Fruit fly (Drosophila melanogaster) whole organism, embryonic: Measurements from ENCODE around the gene CG12075.
A peak's percentile ranks its signal among the peaks of the same experiment; 100 is the strongest.

Experiments used
- Adf1 ChIP-seq: fragments of 200-800 bp; sonication (Bioruptor generic); IDR thresholded peaks from 2 replicates; pipeline ENCODE4 v1.3.6; 2022; ENCODE audit warnings: missing biosample characterization, missing genetic modification characterization
- BEAF-32 ChIP-seq: fragments of 200-800 bp; sonication (Bioruptor generic); optimal IDR thresholded peaks from 3 replicates; lab custom pipeline; 2017; ENCODE audit warnings: missing biosample characterization, missing genetic modification characterization, mild to moderate bottlenecking, moderate library complexity, missing genetic modification reagents
- Blimp-1 ChIP-seq: fragments of 200-800 bp; sonication (Bioruptor generic); optimal IDR thresholded peaks from 3 replicates; lab custom pipeline; 2018; ENCODE audit warnings: missing biosample characterization, missing genetic modification characterization, mild to moderate bottlenecking, moderate library complexity, missing genetic modification reagents
- Bteb2 ChIP-seq: fragments of 200-800 bp; sonication (Bioruptor generic); optimal IDR thresholded peaks from 2 replicates; lab custom pipeline; 2016; ENCODE audit warnings: missing biosample characterization, missing genetic modification characterization
- CG10543 ChIP-seq: fragments of 200-800 bp; sonication (Bioruptor generic); optimal IDR thresholded peaks from 3 replicates; lab custom pipeline; 2017; ENCODE audit warnings: missing biosample characterization, mild to moderate bottlenecking, missing genetic modification characterization, moderate library complexity
- CG11504 ChIP-seq: fragments of 200-800 bp; sonication (Bioruptor generic); optimal IDR thresholded peaks from 3 replicates; lab custom pipeline; 2019; ENCODE audit warnings: missing biosample characterization, mild to moderate bottlenecking, missing genetic modification characterization, moderate library complexity
- CG11695 ChIP-seq: fragments of 200-800 bp; sonication (Bioruptor generic); IDR thresholded peaks from 3 replicates; pipeline ENCODE4 v1.3.6; 2022; ENCODE audit warnings: missing biosample characterization, missing genetic modification characterization
- CG12104 ChIP-seq: fragments of 200-800 bp; sonication (Bioruptor generic); optimal IDR thresholded peaks from 3 replicates; lab custom pipeline; 2016; ENCODE audit warnings: missing biosample characterization, missing genetic modification characterization
- CG13894 ChIP-seq: fragments of 200-800 bp; sonication (Bioruptor generic); optimal IDR thresholded peaks from 3 replicates; lab custom pipeline; 2018; ENCODE audit warnings: missing biosample characterization, mild to moderate bottlenecking, missing genetic modification characterization, moderate library complexity
- CG15073 ChIP-seq: fragments of 200-800 bp; sonication (Bioruptor generic); optimal IDR thresholded peaks from 2 replicates; lab custom pipeline; 2016; ENCODE audit warnings: missing biosample characterization, missing genetic modification characterization
- CG16813 ChIP-seq: fragments of 200-800 bp; sonication (Bioruptor generic); IDR thresholded peaks from 3 replicates; pipeline ENCODE4 v1.3.6; 2022; ENCODE audit warnings: missing biosample characterization, missing genetic modification characterization; ENCODE audit not compliant: partially characterized antibody
- CG17361 ChIP-seq: fragments of 200-800 bp; sonication (Bioruptor generic); IDR thresholded peaks from 3 replicates; pipeline ENCODE4 v1.3.6; 2022; ENCODE audit warnings: missing biosample characterization, missing genetic modification characterization
- CG1832 ChIP-seq: fragments of 200-800 bp; sonication (Bioruptor generic); optimal IDR thresholded peaks from 2 replicates; lab custom pipeline; 2017; ENCODE audit warnings: missing biosample characterization, mild to moderate bottlenecking, missing genetic modification characterization, inconsistent platforms
- CG18476 ChIP-seq: fragments of 200-800 bp; sonication (Bioruptor generic); optimal IDR thresholded peaks from 2 replicates; lab custom pipeline; 2016; ENCODE audit warnings: missing biosample characterization, mild to moderate bottlenecking, missing genetic modification characterization
- CG30403 ChIP-seq: fragments of 200-800 bp; sonication (Bioruptor generic); optimal IDR thresholded peaks from 3 replicates; lab custom pipeline; 2016; ENCODE audit warnings: missing biosample characterization, missing genetic modification characterization
- CG31224 ChIP-seq: fragments of 200-800 bp; sonication (Bioruptor generic); IDR thresholded peaks from 2 replicates; pipeline ENCODE4 v1.3.6; 2022; ENCODE audit warnings: missing biosample characterization, missing genetic modification characterization
- CG31388 ChIP-seq: fragments of 200-800 bp; sonication (Bioruptor generic); optimal IDR thresholded peaks from 2 replicates; lab custom pipeline; 2016; ENCODE audit warnings: missing biosample characterization, missing genetic modification characterization
- CG32767 ChIP-seq: fragments of 200-800 bp; sonication (Bioruptor generic); IDR thresholded peaks from 2 replicates; pipeline ENCODE4 v1.3.6; 2022; ENCODE audit warnings: missing biosample characterization, missing genetic modification characterization
- CG32772 ChIP-seq: fragments of 200-800 bp; sonication (Bioruptor generic); IDR thresholded peaks from 2 replicates; pipeline ENCODE4 v1.3.6; 2022; ENCODE audit warnings: missing biosample characterization, missing genetic modification characterization
- CG4282 ChIP-seq: fragments of 200-800 bp; sonication (Bioruptor generic); optimal IDR thresholded peaks from 2 replicates; lab custom pipeline; 2016; ENCODE audit warnings: missing biosample characterization, missing genetic modification characterization
- CG43689 ChIP-seq: fragments of 200-800 bp; sonication (Bioruptor generic); IDR thresholded peaks from 2 replicates; pipeline ENCODE4 v1.3.6; 2022; ENCODE audit warnings: missing biosample characterization, missing genetic modification characterization
- CG4820 ChIP-seq: fragments of 200-800 bp; sonication (Bioruptor generic); optimal IDR thresholded peaks from 3 replicates; lab custom pipeline; 2016; ENCODE audit warnings: missing biosample characterization, missing genetic modification characterization
- CG6765 ChIP-seq: fragments of 200-800 bp; sonication (Bioruptor generic); optimal IDR thresholded peaks from 3 replicates; lab custom pipeline; 2017; ENCODE audit warnings: missing biosample characterization, mild to moderate bottlenecking, missing genetic modification characterization
- CG9727 ChIP-seq: fragments of 200-800 bp; sonication (Bioruptor generic); optimal IDR thresholded peaks from 3 replicates; lab custom pipeline; 2017; ENCODE audit warnings: missing biosample characterization, mild to moderate bottlenecking, missing genetic modification characterization
- Chrac-16 ChIP-seq: fragments of 200-800 bp; sonication (Bioruptor generic); optimal IDR thresholded peaks from 3 replicates; lab custom pipeline; 2016; ENCODE audit warnings: missing biosample characterization, missing genetic modification characterization
- CoRest ChIP-seq: fragments of 200-800 bp; sonication (Bioruptor generic); optimal IDR thresholded peaks from 3 replicates; lab custom pipeline; 2018; ENCODE audit warnings: missing biosample characterization, mild to moderate bottlenecking, missing genetic modification characterization, moderate library complexity
- D ChIP-seq, 2 experiments: fragments of 200-800 bp in 1 of 2; fragments of >200 bp in 1 of 2; sonication (Bioruptor generic) in 1 of 2; optimal IDR thresholded peaks; 2 replicates in 1 of 2; 3 replicates in 1 of 2; lab custom pipeline; 2017; ENCODE audit warnings: mild to moderate bottlenecking in 1 of 2, missing biosample characterization in 1 of 2, missing genetic modification characterization in 1 of 2, missing genetic modification reagents in 1 of 2
- Dref ChIP-seq: fragments of 200-800 bp; sonication (Bioruptor generic); IDR thresholded peaks from 2 replicates; pipeline ENCODE4 v1.3.6; 2022; ENCODE audit warnings: missing biosample characterization, missing genetic modification characterization
- Ets97D ChIP-seq: fragments of 200-800 bp; sonication (Bioruptor generic); optimal IDR thresholded peaks from 3 replicates; lab custom pipeline; 2016; ENCODE audit warnings: missing biosample characterization, missing genetic modification characterization
- Hmr ChIP-seq: fragments of 200-800 bp; sonication (Bioruptor generic); optimal IDR thresholded peaks from 3 replicates; lab custom pipeline; 2017; ENCODE audit warnings: mild to moderate bottlenecking, missing biosample characterization, missing genetic modification reagents, missing genetic modification characterization
- Hr78 ChIP-seq, 2 experiments: fragments of 200-800 bp in 1 of 2; fragments of >200 bp in 1 of 2; sonication (Bioruptor generic) in 1 of 2; optimal IDR thresholded peaks; 2 replicates each; lab custom pipeline; 2017 to 2019; ENCODE audit warnings: missing biosample characterization in 2 of 2, missing genetic modification characterization in 2 of 2, mild to moderate bottlenecking in 1 of 2, moderate library complexity in 1 of 2
- NFAT ChIP-seq: fragments of 200-800 bp; sonication (Bioruptor generic); IDR thresholded peaks from 2 replicates; pipeline ENCODE4 v1.3.6; 2022; ENCODE audit warnings: missing biosample characterization, missing genetic modification characterization
- Scr ChIP-seq: fragments of 200-800 bp; sonication (Bioruptor generic); IDR thresholded peaks from 2 replicates; pipeline ENCODE4 v1.3.6; 2022; ENCODE audit warnings: missing biosample characterization, missing genetic modification characterization; ENCODE audit not compliant: partially characterized antibody
- Xbp1 ChIP-seq: fragments of 200-800 bp; sonication (Bioruptor generic); optimal IDR thresholded peaks from 3 replicates; lab custom pipeline; 2016; ENCODE audit warnings: missing biosample characterization, mild to moderate bottlenecking, missing genetic modification characterization
- al ChIP-seq: fragments of 200-800 bp; sonication (Bioruptor generic); IDR thresholded peaks from 2 replicates; pipeline ENCODE4 v1.3.6; 2022; ENCODE audit warnings: missing biosample characterization, missing genetic modification characterization
- ap ChIP-seq: fragments of 200-800 bp; sonication (Bioruptor generic); IDR thresholded peaks from 2 replicates; pipeline ENCODE4 v1.3.6; 2022; ENCODE audit warnings: missing biosample characterization, missing genetic modification characterization
- btn ChIP-seq: fragments of 200-800 bp; sonication (Bioruptor generic); optimal IDR thresholded peaks from 2 replicates; lab custom pipeline; 2016; ENCODE audit warnings: missing biosample characterization, missing genetic modification characterization
- cas ChIP-seq: fragments of 200-800 bp; sonication (Bioruptor generic); IDR thresholded peaks from 2 replicates; pipeline ENCODE4 v1.3.6; 2022; ENCODE audit warnings: missing biosample characterization, missing genetic modification characterization
- dmrt99B ChIP-seq: fragments of 200-800 bp; sonication (Bioruptor generic); optimal IDR thresholded peaks from 2 replicates; lab custom pipeline; 2018; ENCODE audit warnings: missing biosample characterization, mild to moderate bottlenecking, missing genetic modification characterization, moderate library complexity
- gem ChIP-seq: fragments of 200-800 bp; sonication (Bioruptor generic); optimal IDR thresholded peaks from 2 replicates; lab custom pipeline; 2019; ENCODE audit warnings: missing biosample characterization, mild to moderate bottlenecking, missing genetic modification characterization, moderate library complexity
- grn ChIP-seq: fragments of 200-800 bp; sonication (Bioruptor generic); optimal IDR thresholded peaks from 3 replicates; lab custom pipeline; 2017; ENCODE audit warnings: missing biosample characterization, missing genetic modification characterization
- gsb ChIP-seq: fragments of 200-800 bp; sonication (Bioruptor generic); IDR thresholded peaks from 2 replicates; pipeline ENCODE4 v1.3.6; 2022; ENCODE audit warnings: missing biosample characterization, missing genetic modification characterization
- kay ChIP-seq: fragments of 200-800 bp; sonication (Bioruptor generic); optimal IDR thresholded peaks from 2 replicates; lab custom pipeline; 2016; ENCODE audit warnings: missing biosample characterization, missing genetic modification characterization
- nerfin-2 ChIP-seq: fragments of 200-800 bp; sonication (Bioruptor generic); IDR thresholded peaks from 2 replicates; pipeline ENCODE4 v1.3.6; 2022; ENCODE audit warnings: missing biosample characterization, missing genetic modification characterization; ENCODE audit not compliant: partially characterized antibody
- nom ChIP-seq: fragments of 200-800 bp; sonication (Bioruptor generic); optimal IDR thresholded peaks from 2 replicates; lab custom pipeline; 2017; ENCODE audit warnings: missing biosample characterization, missing genetic modification characterization, mild to moderate bottlenecking, moderate library complexity, missing genetic modification reagents
- slp2 ChIP-seq: fragments of 200-800 bp; sonication (Bioruptor generic); optimal IDR thresholded peaks from 2 replicates; lab custom pipeline; 2016; ENCODE audit warnings: missing biosample characterization, missing genetic modification characterization
- tap ChIP-seq: fragments of 200-800 bp; optimal IDR thresholded peaks from 3 replicates; lab custom pipeline; 2019; ENCODE audit warnings: missing biosample characterization, mild to moderate bottlenecking, missing genetic modification characterization, moderate library complexity
- tgo ChIP-seq: fragments of 200-800 bp; sonication (Bioruptor generic); IDR thresholded peaks from 3 replicates; pipeline ENCODE4 v1.3.6; 2022; ENCODE audit warnings: missing biosample characterization, missing genetic modification characterization

CG12075 gene

DNA sequence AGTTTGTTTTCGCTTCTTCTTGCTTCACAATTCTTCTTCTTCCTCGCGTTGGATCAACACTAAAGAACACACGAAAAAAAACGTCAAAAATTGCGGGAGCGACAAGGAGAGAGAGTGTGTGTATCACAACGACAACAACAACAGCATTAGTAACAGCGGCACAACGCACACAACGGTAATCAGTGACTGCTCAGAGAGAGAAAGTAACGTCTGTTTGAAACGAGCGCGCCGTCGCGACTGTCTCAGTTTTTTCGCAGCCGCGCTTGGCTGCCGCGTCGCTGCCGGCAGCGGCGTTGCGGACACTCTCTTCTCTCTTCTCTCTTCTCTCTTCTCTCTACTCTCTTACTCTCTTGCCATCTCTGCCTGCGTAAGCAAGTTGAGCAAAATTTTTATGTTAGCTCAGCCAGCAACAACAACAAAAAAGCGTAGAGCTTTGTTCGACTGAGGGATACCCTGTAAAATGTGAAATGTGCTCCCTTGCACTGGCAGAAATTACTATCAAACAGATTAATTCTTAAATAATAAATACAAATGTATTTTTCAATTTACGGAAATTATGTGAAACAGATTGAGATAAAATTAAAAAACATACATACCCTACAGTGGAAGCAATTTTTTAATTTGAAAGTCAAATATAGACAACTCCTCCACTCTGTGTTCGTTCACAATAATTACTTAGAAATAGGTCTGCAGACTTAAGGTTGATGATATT is 53.6 kb downstream of the CG12075 start (continued):
- TF ChIP-seq kay (GFP tag; lab: Kevin White, UChicago) (no peak), CG6765 (GFP tag; lab: Kevin White, UChicago) (peak; percentile 47), CG13894 (tag; lab: Kevin White, UChicago) (no peak), CG32767 (no peak; the same call in 1 of the 2 replicates), Hr78 (GFP tag; optimal IDR thresholded peaks at IDR 0.05; lab: Kevin White, UChicago) (peak in 1 of 2 experiments; percentile 22), gsb (no peak), cas (GFP tag; lab: Robert Waterston, UW) (no peak), CG1832 (GFP tag; lab: Kevin White, UChicago) (no peak), Chrac-16 (GFP tag; lab: Kevin White, UChicago) (peak; percentile 52), CG4282 (no peak), CG31224 (GFP tag; lab: Robert Waterston, UW) (peak; percentile 66), CG18476 (GFP tag; lab: Kevin White, UChicago) (peak; percentile 63), slp2 (peak; percentile 43), D (optimal IDR thresholded peaks at IDR 0.05; lab: Kevin White, UChicago) (no peak), D (GFP tag; optimal IDR thresholded peaks at IDR 0.05; lab: Kevin White, UChicago) (peak; percentile 66), Dref (no peak), tap (tag; lab: Kevin White, UChicago) (peak; percentile 49), CG10543 (peak; percentile 44), Blimp-1 (GFP tag; lab: Kevin White, UChicago) (peak; percentile 62), CG43689 (peak; percentile 57), Ets97D (GFP tag; lab: Kevin White, UChicago) (peak; percentile 31), Adf1 (GFP tag; lab: Robert Waterston, UW) (peak; percentile 95), gem (tag; lab: Kevin White, UChicago) (peak; percentile 89), tgo (GFP tag; lab: Robert Waterston, UW) (peak; percentile 63), CG9727 (GFP tag; lab: Kevin White, UChicago) (peak; percentile 65), btn (GFP tag; lab: Kevin White, UChicago) (no peak), Bteb2 (GFP tag; lab: Kevin White, UChicago) (peak; percentile 6), dmrt99B (tag; lab: Kevin White, UChicago) (peak; percentile 86), Xbp1 (GFP tag; lab: Kevin White, UChicago) (peak; percentile 80), CG32772 (peak; percentile 68), CG11695 (GFP tag; lab: Robert Waterston, UW) (peak; percentile 65), nom (GFP tag; lab: Kevin White, UChicago) (peak; percentile 66), CG17361 (GFP tag; lab: Robert Waterston, UW) (peak; percentile 75), CG31388 (GFP tag; lab: Kevin White, UChicago) (peak; percentile 6), CG16813 (GFP tag; lab: Robert Waterston, UW) (no peak), NFAT (peak; percentile 10; the same call in 1 of the 2 replicates), Hmr (GFP tag; lab: Kevin White, UChicago) (peak; percentile 69), CoRest (tag; lab: Kevin White, UChicago) (peak; percentile 85), Scr (GFP tag; lab: Robert Waterston, UW) (no peak), grn (GFP tag; lab: Kevin White, UChicago) (no peak), al (GFP tag; lab: Robert Waterston, UW) (peak; percentile 71), CG11504 (tag; lab: Kevin White, UChicago) (peak; percentile 85), BEAF-32 (no peak), ap (peak; percentile 58; the same call in 1 of the 2 replicates), CG12104 (peak; percentile 67), CG4820 (GFP tag; lab: Kevin White, UChicago) (peak; percentile 57), CG15073 (no peak), nerfin-2 (GFP tag; lab: Robert Waterston, UW) (no peak), CG30403 (GFP tag; lab: Kevin White, UChicago) (peak; percentile 77)
